Fruit fly (Drosophila melanogaster): ENCODE data around the gene CG4404.

- TF ChIP-seq Ets98B (GFP tag; IDR thresholded peaks at IDR 0.05), result no peak
- no peak for TF ChIP-seq CG12605 (GFP tag; IDR thresholded peaks at IDR 0.05)
- TF ChIP-seq fd96Ca (GFP tag; IDR thresholded peaks at IDR 0.05), result no peak
- TF ChIP-seq CG10348 (GFP tag; IDR thresholded peaks at IDR 0.05), result no peak
- no peak for TF ChIP-seq rn (GFP tag; IDR thresholded peaks at IDR 0.05)
Observed at dm6 chrX:12937825-12938520, 32.2 kb upstream of the CG4404 start.
